Worm (Caenorhabditis elegans) whole organism, L1 larva: Measurements from ENCODE around the gene ncs-3.

Source experiments
- C04F5.9 ChIP-seq: sonication (generic microtip); optimal IDR thresholded peaks from 2 replicates; lab custom pipeline; 2016; ENCODE audit warnings: missing genetic modification characterization, missing compliant biosample characterization
- C16A3.4 ChIP-seq: fragments of 150-350 bp; optimal IDR thresholded peaks from 2 replicates; lab custom pipeline; 2014; ENCODE audit warnings: missing biosample characterization, missing genetic modification characterization
- C34B4.2 ChIP-seq: sonication (generic microtip); optimal IDR thresholded peaks from 2 replicates; lab custom pipeline; 2017; ENCODE audit warnings: mild to moderate bottlenecking, missing genetic modification characterization, missing compliant biosample characterization
- F16B12.6 ChIP-seq: fragments of 150-350 bp; optimal IDR thresholded peaks from 2 replicates; lab custom pipeline; 2014; ENCODE audit warnings: missing biosample characterization, missing genetic modification characterization
- Y116A8C.19 ChIP-seq: sonication (generic microtip); optimal IDR thresholded peaks from 2 replicates; lab custom pipeline; 2016; ENCODE audit warnings: missing compliant biosample characterization, missing genetic modification characterization, borderline replicate concordance
- alr-1 ChIP-seq: fragments of 200-800 bp; sonication (Bioruptor generic); optimal IDR thresholded peaks from 2 replicates; lab custom pipeline; 2018; ENCODE audit warnings: borderline replicate concordance, mild to moderate bottlenecking, missing genetic modification characterization, missing compliant biosample characterization
- ama-1 ChIP-seq: fragments of 150-350 bp; optimal IDR thresholded peaks from 2 replicates; lab custom pipeline; 2014
- blmp-1 ChIP-seq: fragments of 150-350 bp; optimal IDR thresholded peaks from 2 replicates; lab custom pipeline; 2014; ENCODE audit warnings: missing biosample characterization, missing genetic modification characterization
- ceh-82 ChIP-seq, 3 experiments: fragments of 150-350 bp in 1 of 3; sonication (generic microtip) in 2 of 3; optimal IDR thresholded peaks; 2 replicates each; lab custom pipeline; 2014 to 2017; ENCODE audit warnings: missing biosample characterization in 3 of 3, missing genetic modification characterization in 3 of 3
- ceh-88 ChIP-seq: fragments of 200-800 bp; sonication (Bioruptor generic); IDR thresholded peaks from 2 replicates; pipeline ENCODE4 v1.3.6; 2022; ENCODE audit warnings: missing genetic modification characterization, missing compliant biosample characterization
- ceh-90 ChIP-seq: sonication (generic microtip); optimal IDR thresholded peaks from 2 replicates; lab custom pipeline; 2016; ENCODE audit warnings: missing genetic modification characterization, missing compliant biosample characterization
- dsc-1 ChIP-seq: sonication (generic microtip); optimal IDR thresholded peaks from 2 replicates; lab custom pipeline; 2016; ENCODE audit warnings: mild to moderate bottlenecking, missing genetic modification characterization, missing compliant biosample characterization
- efl-1 ChIP-seq, 4 experiments: fragments of 150-350 bp; optimal IDR thresholded peaks in 3 of 4; peaks in 1 of 4; 1 replicate in 1 of 4; 2 replicates in 3 of 4; lab custom pipeline; 2014; ENCODE audit warnings: missing biosample characterization in 2 of 4, missing genetic modification characterization in 2 of 4, missing genetic modification reagents in 2 of 4
- egl-13 ChIP-seq: sonication (generic microtip); optimal IDR thresholded peaks from 2 replicates; lab custom pipeline; 2016; ENCODE audit warnings: missing genotype, missing genetic modification reagents, missing genetic modification characterization, missing compliant biosample characterization
- elt-3 ChIP-seq, 6 experiments: fragments of 150-350 bp in 1 of 6; sonication (generic microtip); optimal IDR thresholded peaks; 2 replicates each; lab custom pipeline; 2017 to 2018; ENCODE audit warnings: missing biosample characterization in 6 of 6, missing genetic modification characterization in 6 of 6, inconsistent platforms in 1 of 6
- ets-5 ChIP-seq: fragments of 200-800 bp; sonication (Bioruptor generic); IDR thresholded peaks from 2 replicates; pipeline ENCODE4 v1.3.6; 2022; ENCODE audit warnings: missing genetic modification characterization, missing compliant biosample characterization
- fkh-8 ChIP-seq: sonication (generic microtip); optimal IDR thresholded peaks from 2 replicates; lab custom pipeline; 2016; ENCODE audit warnings: mild to moderate bottlenecking, missing genetic modification characterization, missing compliant biosample characterization
- hlh-4 ChIP-seq: sonication (generic microtip); optimal IDR thresholded peaks from 2 replicates; lab custom pipeline; 2016; ENCODE audit warnings: mild to moderate bottlenecking, missing genetic modification characterization, missing compliant biosample characterization
- irx-1 ChIP-seq: sonication (generic microtip); optimal IDR thresholded peaks from 2 replicates; lab custom pipeline; 2016; ENCODE audit warnings: missing genetic modification characterization, missing compliant biosample characterization
- isw-1 ChIP-seq: fragments of 200-800 bp; sonication (Bioruptor generic); IDR thresholded peaks from 2 replicates; pipeline ENCODE4 v1.3.6; 2022; ENCODE audit warnings: missing genetic modification characterization, missing compliant biosample characterization
- lin-13 ChIP-seq: fragments of 150-350 bp; optimal IDR thresholded peaks from 2 replicates; lab custom pipeline; 2014; ENCODE audit warnings: missing biosample characterization, missing genetic modification reagents, missing genetic modification characterization
- lin-14 ChIP-seq: fragments of 200-800 bp; sonication (Bioruptor generic); optimal IDR thresholded peaks from 2 replicates; lab custom pipeline; 2018; ENCODE audit warnings: mild to moderate bottlenecking, missing genetic modification characterization, moderate library complexity, missing compliant biosample characterization
- lin-35 ChIP-seq, 2 experiments: fragments of 150-350 bp; optimal IDR thresholded peaks; 2 replicates each; lab custom pipeline; 2014; ENCODE audit warnings: missing biosample characterization in 2 of 2, missing genetic modification characterization in 2 of 2, missing genetic modification reagents in 2 of 2
- lin-39 ChIP-seq: fragments of 150-350 bp; optimal IDR thresholded peaks from 2 replicates; lab custom pipeline; 2014; ENCODE audit warnings: missing biosample characterization, missing genetic modification reagents, missing genetic modification characterization
- lir-3 ChIP-seq: sonication (generic microtip); optimal IDR thresholded peaks from 2 replicates; lab custom pipeline; 2016; ENCODE audit warnings: mild to moderate bottlenecking, missing genetic modification characterization, moderate library complexity, missing compliant biosample characterization; ENCODE audit not compliant: poor library complexity
- lsy-2 ChIP-seq, 2 experiments: fragments of 150-350 bp; optimal IDR thresholded peaks; 2 replicates each; lab custom pipeline; 2014; ENCODE audit warnings: missing biosample characterization in 2 of 2, missing genetic modification characterization in 2 of 2
- mdl-1 ChIP-seq, 2 experiments: fragments of 150-350 bp; optimal IDR thresholded peaks; 2 replicates each; lab custom pipeline; 2014 to 2017; ENCODE audit warnings: missing biosample characterization in 2 of 2, missing genetic modification characterization in 2 of 2, inconsistent platforms in 1 of 2
- mep-1 ChIP-seq: fragments of 150-350 bp; optimal IDR thresholded peaks from 2 replicates; lab custom pipeline; 2014; ENCODE audit warnings: missing biosample characterization, missing genetic modification characterization
- nhr-11 ChIP-seq: fragments of 150-350 bp; optimal IDR thresholded peaks from 2 replicates; lab custom pipeline; 2014; ENCODE audit warnings: missing biosample characterization, missing genetic modification characterization
- nhr-12 ChIP-seq: sonication (generic microtip); optimal IDR thresholded peaks from 2 replicates; lab custom pipeline; 2017; ENCODE audit warnings: missing biosample characterization, missing genetic modification characterization
- nhr-237 ChIP-seq: fragments of 150-350 bp; optimal IDR thresholded peaks from 2 replicates; lab custom pipeline; 2014; ENCODE audit warnings: missing biosample characterization, missing genetic modification characterization
- nhr-28 ChIP-seq: fragments of 150-350 bp; optimal IDR thresholded peaks from 2 replicates; lab custom pipeline; 2014; ENCODE audit warnings: missing biosample characterization, missing genetic modification characterization
- nhr-47 ChIP-seq: sonication (generic microtip); optimal IDR thresholded peaks from 2 replicates; lab custom pipeline; 2016; ENCODE audit warnings: mild to moderate bottlenecking, missing genetic modification characterization, moderate library complexity, missing compliant biosample characterization
- nhr-71 ChIP-seq: sonication (generic microtip); optimal IDR thresholded peaks from 2 replicates; lab custom pipeline; 2016; ENCODE audit warnings: mild to moderate bottlenecking, missing genetic modification characterization, moderate library complexity, missing compliant biosample characterization
- nhr-76 ChIP-seq: sonication (generic microtip); optimal IDR thresholded peaks from 2 replicates; lab custom pipeline; 2017; ENCODE audit warnings: missing biosample characterization, missing genetic modification characterization
- nhr-77 ChIP-seq: fragments of 150-350 bp; optimal IDR thresholded peaks from 2 replicates; lab custom pipeline; 2014; ENCODE audit warnings: missing biosample characterization, missing genetic modification characterization
- nhr-85 ChIP-seq: sonication (generic microtip); peaks from one replicate; lab custom pipeline; 2016; ENCODE audit warnings: missing genetic modification characterization, inconsistent platforms, missing compliant biosample characterization
- pqm-1 ChIP-seq: sonication (generic microtip); optimal IDR thresholded peaks from 3 replicates; lab custom pipeline; 2017; ENCODE audit warnings: missing biosample characterization, missing genetic modification characterization
- rnt-1 ChIP-seq: sonication (generic microtip); optimal IDR thresholded peaks from 2 replicates; lab custom pipeline; 2016; ENCODE audit warnings: mild to moderate bottlenecking, missing genetic modification characterization, moderate library complexity, missing compliant biosample characterization
- skn-1 ChIP-seq: fragments of 150-350 bp; optimal IDR thresholded peaks from 2 replicates; lab custom pipeline; 2014; ENCODE audit warnings: missing biosample characterization, missing genetic modification characterization
- snu-23 ChIP-seq: sonication (generic microtip); optimal IDR thresholded peaks from 2 replicates; lab custom pipeline; 2016; ENCODE audit warnings: missing genetic modification characterization, missing compliant biosample characterization
- sptf-1 ChIP-seq: fragments of 150-350 bp; optimal IDR thresholded peaks from 2 replicates; lab custom pipeline; 2014; ENCODE audit warnings: missing biosample characterization, missing genetic modification characterization
- sup-37 ChIP-seq: fragments of 200-800 bp; sonication (Bioruptor generic); optimal IDR thresholded peaks from 2 replicates; lab custom pipeline; 2018; ENCODE audit warnings: mild to moderate bottlenecking, missing genetic modification characterization, missing compliant biosample characterization
- swsn-7 ChIP-seq: sonication (generic microtip); optimal IDR thresholded peaks from 2 replicates; lab custom pipeline; 2016; ENCODE audit warnings: missing genetic modification characterization, missing compliant biosample characterization
- tlp-1 ChIP-seq: fragments of 150-350 bp; optimal IDR thresholded peaks from 2 replicates; lab custom pipeline; 2014; ENCODE audit warnings: missing biosample characterization, missing genetic modification characterization
- unc-130 ChIP-seq: fragments of 150-350 bp; optimal IDR thresholded peaks from 2 replicates; lab custom pipeline; 2017; ENCODE audit warnings: missing biosample characterization, missing genetic modification characterization, inconsistent platforms
- unc-86 ChIP-seq: sonication (generic microtip); optimal IDR thresholded peaks from 2 replicates; lab custom pipeline; 2016; ENCODE audit warnings: missing genetic modification characterization, missing compliant biosample characterization
- unc-98 ChIP-seq: fragments of 200-800 bp; sonication (Bioruptor generic); IDR thresholded peaks from 2 replicates; pipeline ENCODE4 v1.3.6; 2022; ENCODE audit warnings: missing genetic modification characterization, missing compliant biosample characterization
- xbp-1 ChIP-seq: sonication (generic microtip); optimal IDR thresholded peaks from 2 replicates; lab custom pipeline; 2016; ENCODE audit warnings: missing genetic modification characterization, missing compliant biosample characterization
- zag-1 ChIP-seq: fragments of 150-350 bp; optimal IDR thresholded peaks from 2 replicates; lab custom pipeline; 2014; ENCODE audit warnings: missing biosample characterization, missing genetic modification characterization
- zip-4 ChIP-seq: fragments of 200-800 bp; sonication (Bioruptor generic); optimal IDR thresholded peaks from 2 replicates; lab custom pipeline; 2018; ENCODE audit warnings: mild to moderate bottlenecking, missing genetic modification characterization, moderate library complexity, missing compliant biosample characterization
- ztf-11 ChIP-seq, 2 experiments: sonication (generic microtip); optimal IDR thresholded peaks; 2 replicates each; lab custom pipeline; 2016 to 2017; ENCODE audit warnings: missing genetic modification characterization in 2 of 2, missing biosample characterization in 1 of 2, missing compliant biosample characterization in 1 of 2

Gene ncs-3

ce11 chrX:1094332-1094731 lies 40.5 kb downstream of the ncs-3 start:
- no peak for TF ChIP-seq ceh-88 (GFP tag; lab: Robert Waterston, UW)
- no peak for TF ChIP-seq unc-86 (tag; lab: Kevin White, UChicago)
- no peak for TF ChIP-seq C16A3.4 (tag; lab: Kevin White, UChicago)
- TF ChIP-seq lin-39 (tag; lab: Kevin White, UChicago) = peak; percentile 16
- TF ChIP-seq ceh-90 (tag; lab: Kevin White, UChicago) = no peak
- peak; percentile 16 for TF ChIP-seq nhr-85 (tag; lab: Kevin White, UChicago)
- TF ChIP-seq lin-35 (GFP tag; optimal IDR thresholded peaks at IDR 0.05; lab: Kevin White, UChicago) = no peak
- no peak for TF ChIP-seq ztf-11 (tag; optimal IDR thresholded peaks at IDR 0.05; lab: Kevin White, UChicago)
- TF ChIP-seq ceh-82 (tag; optimal IDR thresholded peaks at IDR 0.05; lab: Kevin White, UChicago) = no peak
- no peak for TF ChIP-seq zip-4 (GFP tag; lab: Kevin White, UChicago)
- TF ChIP-seq skn-1 (tag; lab: Kevin White, UChicago) = no peak
- no peak for TF ChIP-seq xbp-1

ce11 chrX:1096808-1097207 lies 42.9 kb downstream of the ncs-3 start, which contains the start of the genes pigx-1 and rme-6:
pigx-1 (minus strand) TSS chrX:1097013.
rme-6 (plus strand) TSS chrX:1097152.
- TF ChIP-seq C34B4.2 (tag; lab: Kevin White, UChicago) = no peak
- TF ChIP-seq irx-1 (tag; lab: Kevin White, UChicago) = no peak
- TF ChIP-seq unc-130 (tag; lab: Kevin White, UChicago) = no peak
- peak in 1 of 3 experiments; percentile 28 for TF ChIP-seq ceh-82 (tag; optimal IDR thresholded peaks at IDR 0.05; lab: Kevin White, UChicago)
- no peak for TF ChIP-seq Y116A8C.19 (tag; lab: Kevin White, UChicago)
- no peak for TF ChIP-seq nhr-76 (tag; lab: Kevin White, UChicago)
- TF ChIP-seq mep-1 (tag; lab: Kevin White, UChicago) = peak; percentile 51
- TF ChIP-seq dsc-1 (tag; lab: Kevin White, UChicago) = no peak
- peak; percentile 36 for TF ChIP-seq nhr-47 (tag; lab: Kevin White, UChicago)
- TF ChIP-seq egl-13 (tag; lab: Kevin White, UChicago) = no peak
- no peak for TF ChIP-seq alr-1 (tag; lab: Kevin White, UChicago)
- peak; percentile 3 for TF ChIP-seq rnt-1 (tag; lab: Kevin White, UChicago)
- no peak for TF ChIP-seq sptf-1 (tag; lab: Kevin White, UChicago)
- no peak for TF ChIP-seq zag-1
- TF ChIP-seq lin-35 (GFP tag; optimal IDR thresholded peaks at IDR 0.05; lab: Kevin White, UChicago) = peak in 1 of 2 experiments; percentile 6
- TF ChIP-seq xbp-1 = peak; percentile 1
- no peak for TF ChIP-seq ets-5 (GFP tag; lab: Robert Waterston, UW)
- peak; percentile 40 for TF ChIP-seq skn-1 (tag; lab: Kevin White, UChicago)
- TF ChIP-seq nhr-11 (tag; lab: Kevin White, UChicago) = no peak
- peak in 1 of 2 experiments; percentile 31 for TF ChIP-seq mdl-1 (tag; optimal IDR thresholded peaks at IDR 0.05; lab: Kevin White, UChicago)
- no peak for TF ChIP-seq ama-1 (lab: Kevin White, UChicago)
- TF ChIP-seq nhr-77 = no peak
- TF ChIP-seq blmp-1 (tag; lab: Kevin White, UChicago) = peak; percentile 18
- peak; percentile 13 to 14 for TF ChIP-seq efl-1 (optimal IDR thresholded peaks at IDR 0.05; lab: Kevin White, UChicago)
- peak in 1 of 2 experiments; percentile 45 for TF ChIP-seq efl-1 (GFP tag; optimal IDR thresholded peaks at IDR 0.05 in 1 of 2; lab: Kevin White, UChicago)
- TF ChIP-seq sup-37 (GFP tag; lab: Kevin White, UChicago) = no peak
- no peak for TF ChIP-seq unc-98 (GFP tag; lab: Robert Waterston, UW)
- no peak for TF ChIP-seq lin-13 (GFP tag; lab: Kevin White, UChicago)
- TF ChIP-seq nhr-28 (tag; lab: Kevin White, UChicago) = no peak
- peak; percentile 18 for TF ChIP-seq swsn-7 (tag; lab: Kevin White, UChicago)
- TF ChIP-seq tlp-1 = no peak
- TF ChIP-seq lin-14 (GFP tag; lab: Kevin White, UChicago) = no peak
- no peak for TF ChIP-seq pqm-1 (tag; lab: Kevin White, UChicago)
- no peak for TF ChIP-seq hlh-4 (tag; lab: Kevin White, UChicago)
- TF ChIP-seq fkh-8 (tag; lab: Kevin White, UChicago) = no peak
- no peak for TF ChIP-seq C04F5.9 (tag; lab: Kevin White, UChicago)
- TF ChIP-seq snu-23 (GFP tag; lab: Kevin White, UChicago) = peak; percentile 55
- peak in 1 of 2 experiments; percentile 39 for TF ChIP-seq lsy-2 (tag; optimal IDR thresholded peaks at IDR 0.05; lab: Kevin White, UChicago)
- peak; percentile 34 for TF ChIP-seq nhr-71 (tag; lab: Kevin White, UChicago)
- TF ChIP-seq nhr-237 = no peak
- TF ChIP-seq nhr-12 (tag; lab: Kevin White, UChicago) = no peak
- TF ChIP-seq lir-3 = no peak
- TF ChIP-seq nhr-85 (tag; lab: Kevin White, UChicago) = no peak
- TF ChIP-seq F16B12.6 (tag; lab: Kevin White, UChicago) = peak; percentile 83
- no peak for TF ChIP-seq isw-1
- no peak for TF ChIP-seq elt-3 (tag; optimal IDR thresholded peaks at IDR 0.05; lab: Kevin White, UChicago)
